Fruit fly (Drosophila melanogaster) whole organism, adult: Measurements from ENCODE around the gene Pkd2.

Source experiments
- CG11617 ChIP-seq: fragments of 200-800 bp; sonication (Bioruptor generic); optimal IDR thresholded peaks from 2 replicates; lab custom pipeline; 2017; ENCODE audit warnings: mild to moderate bottlenecking, missing biosample characterization, missing genetic modification reagents, missing genetic modification characterization
- CG12768 ChIP-seq: fragments of 200-800 bp; sonication (Bioruptor generic); optimal IDR thresholded peaks from 2 replicates; lab custom pipeline; 2017; ENCODE audit warnings: missing biosample characterization, missing genetic modification characterization, mild to moderate bottlenecking, moderate library complexity, missing genetic modification reagents
- CG14711 ChIP-seq: fragments of 200-800 bp; sonication (Bioruptor generic); optimal IDR thresholded peaks from 2 replicates; lab custom pipeline; 2018; ENCODE audit warnings: missing biosample characterization, mild to moderate bottlenecking, missing genetic modification characterization, moderate library complexity
- CG1620 ChIP-seq: fragments of 200-800 bp; sonication (Bioruptor generic); optimal IDR thresholded peaks from 2 replicates; lab custom pipeline; 2016; ENCODE audit warnings: missing biosample characterization, missing genetic modification characterization
- CG33017 ChIP-seq: fragments of 200-800 bp; sonication (Bioruptor generic); optimal IDR thresholded peaks from 2 replicates; lab custom pipeline; 2018; ENCODE audit warnings: missing biosample characterization, mild to moderate bottlenecking, missing genetic modification characterization, moderate library complexity
- CG5204 ChIP-seq: fragments of 200-800 bp; sonication (Bioruptor generic); optimal IDR thresholded peaks from 2 replicates; lab custom pipeline; 2016; ENCODE audit warnings: missing biosample characterization, missing genetic modification characterization
- CG7045 ChIP-seq: fragments of 200-800 bp; sonication (Bioruptor generic); optimal IDR thresholded peaks from 2 replicates; lab custom pipeline; 2017; ENCODE audit warnings: missing biosample characterization, mild to moderate bottlenecking, missing genetic modification characterization
- CG7101 ChIP-seq: fragments of 200-800 bp; sonication (Bioruptor generic); optimal IDR thresholded peaks from 2 replicates; lab custom pipeline; 2018; ENCODE audit warnings: missing biosample characterization, mild to moderate bottlenecking, missing genetic modification characterization, moderate library complexity
- Clk ChIP-seq: fragments of 200-800 bp; sonication (Bioruptor generic); optimal IDR thresholded peaks from 2 replicates; lab custom pipeline; 2017; ENCODE audit warnings: missing biosample characterization, missing genetic modification characterization
- Crg-1 ChIP-seq: fragments of 200-800 bp; sonication (Bioruptor generic); optimal IDR thresholded peaks from 2 replicates; lab custom pipeline; 2016; ENCODE audit warnings: missing biosample characterization, missing genetic modification characterization
- Hr96 ChIP-seq: fragments of 200-800 bp; sonication (Bioruptor generic); optimal IDR thresholded peaks from 2 replicates; lab custom pipeline; 2016; ENCODE audit warnings: missing biosample characterization, missing genetic modification characterization
- Mnt ChIP-seq: fragments of 200-800 bp; sonication (Bioruptor generic); optimal IDR thresholded peaks from 2 replicates; lab custom pipeline; 2016; ENCODE audit warnings: missing biosample characterization, mild to moderate bottlenecking, missing genetic modification characterization
- bab1 ChIP-seq: fragments of 200-800 bp; sonication (Bioruptor generic); optimal IDR thresholded peaks from 3 replicates; lab custom pipeline; 2019; ENCODE audit warnings: missing biosample characterization, mild to moderate bottlenecking, missing genetic modification characterization, moderate library complexity
- cic ChIP-seq: fragments of 200-800 bp; sonication (Bioruptor generic); optimal IDR thresholded peaks from 2 replicates; lab custom pipeline; 2017; ENCODE audit warnings: missing biosample characterization, mild to moderate bottlenecking, missing genetic modification characterization, moderate library complexity
- cnc ChIP-seq, 2 experiments: fragments of >200 bp; optimal IDR thresholded peaks; 2 replicates each; lab custom pipeline; 2017
- kay ChIP-seq: fragments of 200-800 bp; sonication (Bioruptor generic); peaks from one replicate; lab custom pipeline; 2016; ENCODE audit warnings: missing biosample characterization, missing genetic modification characterization, borderline replicate concordance
- ovo ChIP-seq: fragments of 200-800 bp; sonication (Bioruptor generic); optimal IDR thresholded peaks from 2 replicates; lab custom pipeline; 2016; ENCODE audit warnings: missing biosample characterization, missing genetic modification characterization
- pad ChIP-seq: fragments of 200-800 bp; sonication (Bioruptor generic); optimal IDR thresholded peaks from 3 replicates; lab custom pipeline; 2017; ENCODE audit warnings: missing biosample characterization, missing genetic modification characterization, mild to moderate bottlenecking, moderate library complexity, missing genetic modification reagents
- tj ChIP-seq: fragments of 200-800 bp; sonication (Bioruptor generic); optimal IDR thresholded peaks from 3 replicates; lab custom pipeline; 2017; ENCODE audit warnings: missing biosample characterization, mild to moderate bottlenecking, missing genetic modification characterization, moderate library complexity
- toe ChIP-seq: fragments of 200-800 bp; sonication (Bioruptor generic); optimal IDR thresholded peaks from 2 replicates; lab custom pipeline; 2016; ENCODE audit warnings: missing biosample characterization, missing genetic modification characterization

Pkd2 gene

dm6 chr2L:12374546-12375081 is 23.5 kb upstream of the Pkd2 start:
- TF ChIP-seq tj (peak; percentile 65), CG5204 (GFP tag; lab: Kevin White, UChicago) (no peak)

- TF ChIP-seq CG33017 (tag; lab: Kevin White, UChicago) (no peak), CG14711 (tag; lab: Kevin White, UChicago) (no peak)
These were observed 5.7 kb upstream of the Pkd2 start for dm6 chr2L:12392406-12392805.

dm6 chr2L:12404555-12405077 is 6.5 kb downstream of the Pkd2 start:
- TF ChIP-seq CG7045 (GFP tag; lab: Kevin White, UChicago) (no peak), bab1 (GFP tag; lab: Kevin White, UChicago) (no peak), CG14711 (tag; lab: Kevin White, UChicago) (no peak), CG5204 (GFP tag; lab: Kevin White, UChicago) (no peak), kay (peak; percentile 94), CG12768 (no peak), Crg-1 (no peak), CG1620 (no peak), pad (GFP tag; lab: Kevin White, UChicago) (no peak), cic (GFP tag; lab: Kevin White, UChicago) (peak; percentile 51), cnc (optimal IDR thresholded peaks at IDR 0.05; lab: Kevin White, UChicago) (no peak), ovo (GFP tag; lab: Kevin White, UChicago) (no peak), Mnt (GFP tag; lab: Kevin White, UChicago) (no peak), CG7101 (tag; lab: Kevin White, UChicago) (no peak)

- TF ChIP-seq CG12768: no peak
- TF ChIP-seq cnc (optimal IDR thresholded peaks at IDR 0.05; lab: Kevin White, UChicago): no peak
- no peak for TF ChIP-seq Clk (GFP tag; lab: Kevin White, UChicago)
- no peak for TF ChIP-seq Hr96 (GFP tag; lab: Kevin White, UChicago)
- TF ChIP-seq CG7101 (tag; lab: Kevin White, UChicago): no peak
- no peak for TF ChIP-seq Crg-1
- no peak for TF ChIP-seq CG1620
These were observed 12.6 kb downstream of the Pkd2 start for dm6 chr2L:12410679-12411078.

dm6 chr2L:12413899-12414298 is 15.8 kb downstream of the Pkd2 start:
- TF ChIP-seq CG14711 (tag; lab: Kevin White, UChicago) (no peak), Clk (GFP tag; lab: Kevin White, UChicago) (no peak), CG33017 (tag; lab: Kevin White, UChicago) (no peak), ovo (GFP tag; lab: Kevin White, UChicago) (no peak), CG7045 (GFP tag; lab: Kevin White, UChicago) (no peak), CG7101 (tag; lab: Kevin White, UChicago) (no peak), CG11617 (GFP tag; lab: Kevin White, UChicago) (no peak), pad (GFP tag; lab: Kevin White, UChicago) (no peak), cic (GFP tag; lab: Kevin White, UChicago) (no peak), kay (no peak), Crg-1 (no peak), CG1620 (no peak), Hr96 (GFP tag; lab: Kevin White, UChicago) (no peak), cnc (optimal IDR thresholded peaks at IDR 0.05; lab: Kevin White, UChicago) (no peak), bab1 (GFP tag; lab: Kevin White, UChicago) (no peak), toe (GFP tag; lab: Kevin White, UChicago) (no peak)

- TF ChIP-seq toe (GFP tag; lab: Kevin White, UChicago) (no peak), kay (no peak), CG1620 (no peak), Hr96 (GFP tag; lab: Kevin White, UChicago) (no peak), Clk (GFP tag; lab: Kevin White, UChicago) (no peak), CG5204 (GFP tag; lab: Kevin White, UChicago) (no peak), Crg-1 (no peak), CG11617 (GFP tag; lab: Kevin White, UChicago) (no peak), CG33017 (tag; lab: Kevin White, UChicago) (no peak), tj (no peak), pad (GFP tag; lab: Kevin White, UChicago) (no peak)
These were observed 17.5 kb downstream of the Pkd2 start for dm6 chr2L:12415485-12416137.

dm6 chr2L:12421188-12421587 is 23.1 kb downstream of the Pkd2 start:
- TF ChIP-seq CG1620: no peak
- TF ChIP-seq ovo (GFP tag; lab: Kevin White, UChicago): no peak
- no peak for TF ChIP-seq cic (GFP tag; lab: Kevin White, UChicago)
- TF ChIP-seq toe (GFP tag; lab: Kevin White, UChicago): no peak
- TF ChIP-seq CG5204 (GFP tag; lab: Kevin White, UChicago): no peak
- no peak for TF ChIP-seq CG11617 (GFP tag; lab: Kevin White, UChicago)
- no peak for TF ChIP-seq CG33017 (tag; lab: Kevin White, UChicago)
- TF ChIP-seq Hr96 (GFP tag; lab: Kevin White, UChicago): no peak
- no peak for TF ChIP-seq kay
- no peak for TF ChIP-seq tj
- TF ChIP-seq bab1 (GFP tag; lab: Kevin White, UChicago): no peak
- no peak for TF ChIP-seq CG14711 (tag; lab: Kevin White, UChicago)
- TF ChIP-seq Mnt (GFP tag; lab: Kevin White, UChicago): no peak
- no peak for TF ChIP-seq Crg-1
- TF ChIP-seq CG7045 (GFP tag; lab: Kevin White, UChicago): no peak
- TF ChIP-seq cnc (optimal IDR thresholded peaks at IDR 0.05; lab: Kevin White, UChicago): no peak
- TF ChIP-seq CG7101 (tag; lab: Kevin White, UChicago): no peak
- no peak for TF ChIP-seq CG12768
- TF ChIP-seq Clk (GFP tag; lab: Kevin White, UChicago): no peak
- TF ChIP-seq pad (GFP tag; lab: Kevin White, UChicago): no peak
